Worm (Caenorhabditis elegans) whole organism, dauer: ENCODE results near the gene eff-1.

ENCODE experiments used
- unc-62 ChIP-seq: sonication (generic microtip); optimal IDR thresholded peaks from 2 replicates; lab custom pipeline; 2017; ENCODE audit warnings: missing biosample characterization, missing genetic modification reagents, missing genetic modification characterization

The eff-1 gene

ce11 chrII:8346384-8346783 is at the start of gene eff-1:
eff-1 (plus strand) TSS chrII:8346684.
- TF ChIP-seq unc-62 (GFP tag; lab: Kevin White, UChicago), result no peak

- TF ChIP-seq unc-62 (GFP tag; lab: Kevin White, UChicago), result no peak
Observed at ce11 chrII:8308314-8308713, 38.2 kb upstream of the eff-1 start.

- TF ChIP-seq unc-62 (GFP tag; lab: Kevin White, UChicago), result no peak
Observed at ce11 chrII:8311484-8311883, 35.0 kb upstream of the eff-1 start.

- no peak for TF ChIP-seq unc-62 (GFP tag; lab: Kevin White, UChicago)
Observed at ce11 chrII:8312012-8312411, 34.5 kb upstream of the eff-1 start.

- no peak for TF ChIP-seq unc-62 (GFP tag; lab: Kevin White, UChicago)
Observed at ce11 chrII:8314768-8315167, 31.7 kb upstream of the eff-1 start.

ce11 chrII:8316701-8317100 is 29.8 kb upstream of the eff-1 start:
- TF ChIP-seq unc-62 (GFP tag; lab: Kevin White, UChicago), result no peak

ce11 chrII:8321244-8321643 is 25.2 kb upstream of the eff-1 start, which contains the start of gene shw-1:
shw-1 (minus strand) TSS chrII:8321471.
- TF ChIP-seq unc-62 (GFP tag; lab: Kevin White, UChicago), result no peak

ce11 chrII:8325002-8325539 is 21.4 kb upstream of the eff-1 start, which contains the start of the genes ran-3 and C26D10.3:
ran-3 (minus strand) TSS chrII:8325052.
C26D10.3 (plus strand) TSS chrII:8325386.
- TF ChIP-seq unc-62 (GFP tag; lab: Kevin White, UChicago), result no peak

- no peak for TF ChIP-seq unc-62 (GFP tag; lab: Kevin White, UChicago)
Observed at ce11 chrII:8326228-8326960, 20.1 kb upstream of the eff-1 start.

ce11 chrII:8327450-8327849 is 19.0 kb upstream of the eff-1 start:
- no peak for TF ChIP-seq unc-62 (GFP tag; lab: Kevin White, UChicago)

- TF ChIP-seq unc-62 (GFP tag; lab: Kevin White, UChicago), result no peak
Observed at ce11 chrII:8328820-8329339, 17.6 kb upstream of the eff-1 start, which contains the start of gene hel-1. hel-1 (minus strand) TSS chrII:8328870.

- no peak for TF ChIP-seq unc-62 (GFP tag; lab: Kevin White, UChicago)
Observed at ce11 chrII:8329462-8329861, 17.0 kb upstream of the eff-1 start, which contains the start of gene C26D10.4. C26D10.4 (plus strand) TSS chrII:8329762.

- TF ChIP-seq unc-62 (GFP tag; lab: Kevin White, UChicago), result no peak
Observed at ce11 chrII:8333643-8334042, 12.8 kb upstream of the eff-1 start, which contains the start of gene C26D10.7. C26D10.7 (plus strand) TSS chrII:8333943.

ce11 chrII:8339108-8339507 is 7.4 kb upstream of the eff-1 start:
- TF ChIP-seq unc-62 (GFP tag; lab: Kevin White, UChicago), result no peak

- TF ChIP-seq unc-62 (GFP tag; lab: Kevin White, UChicago), result no peak
Observed at ce11 chrII:8344803-8345202, 1.7 kb upstream of the eff-1 start.

ce11 chrII:8345613-8346012 is 871 bp upstream of the eff-1 start:
- no peak for TF ChIP-seq unc-62 (GFP tag; lab: Kevin White, UChicago)
